Worm (Caenorhabditis elegans) whole organism, L1 larva: ENCODE measurements around the gene C03B1.1.

Source experiments
- C16A3.4 ChIP-seq: fragments of 150-350 bp; optimal IDR thresholded peaks from 2 replicates; lab custom pipeline; 2014; ENCODE audit warnings: missing biosample characterization, missing genetic modification characterization
- egl-27 ChIP-seq, 2 experiments: fragments of 150-350 bp in 1 of 2; sonication (generic microtip); optimal IDR thresholded peaks; 3 replicates each; lab custom pipeline; 2017 to 2018; ENCODE audit warnings: missing biosample characterization in 2 of 2, missing genetic modification characterization in 2 of 2, missing genetic modification reagents in 2 of 2
- skn-1 ChIP-seq: fragments of 150-350 bp; optimal IDR thresholded peaks from 2 replicates; lab custom pipeline; 2014; ENCODE audit warnings: missing biosample characterization, missing genetic modification characterization

DNA sequence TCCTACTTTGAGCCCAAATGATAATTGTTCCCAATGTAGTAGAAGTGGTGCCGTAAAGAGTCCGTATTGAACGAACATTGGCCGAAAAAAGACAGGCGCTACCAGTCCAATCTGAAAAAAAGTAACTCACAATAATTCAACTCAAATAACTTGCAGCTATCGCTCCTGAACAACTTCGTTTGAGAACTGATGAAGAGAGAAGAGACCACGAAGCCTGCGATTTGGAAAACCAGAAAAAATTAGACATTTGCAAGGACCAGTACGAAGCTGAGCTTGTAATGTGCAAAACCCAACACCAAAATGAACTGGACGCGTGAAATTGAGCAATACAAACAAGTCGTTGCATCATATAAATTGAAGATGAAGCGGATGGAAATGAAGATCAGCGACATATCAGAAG lies at the start of gene C03B1.1:
- no peak for TF ChIP-seq C16A3.4 (tag; lab: Kevin White, UChicago)
- no peak for TF ChIP-seq skn-1 (tag; lab: Kevin White, UChicago)
- no peak for TF ChIP-seq egl-27 (tag; optimal IDR thresholded peaks at IDR 0.05; lab: Kevin White, UChicago)
